Worm (Caenorhabditis elegans) whole organism, mixed stage, embryonic: ENCODE measurements around the gene srd-26.

Source experiments
- M03D4.4 ChIP-seq: sonication (generic microtip); optimal IDR thresholded peaks from 2 replicates; lab custom pipeline; 2017; ENCODE audit warnings: mild to moderate bottlenecking, missing genetic modification characterization, missing compliant biosample characterization
- bed-3 ChIP-seq: fragments of 200-800 bp; sonication (Bioruptor generic); optimal IDR thresholded peaks from 3 replicates; lab custom pipeline; 2018; ENCODE audit warnings: mild to moderate bottlenecking, missing genetic modification characterization, moderate library complexity, missing compliant biosample characterization
- blmp-1 ChIP-seq: fragments of 150-350 bp; optimal IDR thresholded peaks from 2 replicates; lab custom pipeline; 2014; ENCODE audit warnings: missing biosample characterization, missing genetic modification characterization
- ceh-39 ChIP-seq: fragments of 150-350 bp; optimal IDR thresholded peaks from 2 replicates; lab custom pipeline; 2014; ENCODE audit warnings: missing biosample characterization, missing genetic modification characterization
- ceh-43 ChIP-seq: fragments of 200-800 bp; sonication (Bioruptor generic); optimal IDR thresholded peaks from 2 replicates; lab custom pipeline; 2018; ENCODE audit warnings: mild to moderate bottlenecking, missing genetic modification characterization, moderate library complexity, missing compliant biosample characterization
- ceh-83 ChIP-seq: fragments of 200-800 bp; sonication (Bioruptor generic); optimal IDR thresholded peaks from 2 replicates; lab custom pipeline; 2018; ENCODE audit warnings: mild to moderate bottlenecking, missing genetic modification characterization, missing compliant biosample characterization
- ces-1 ChIP-seq: fragments of 150-350 bp; optimal IDR thresholded peaks from 2 replicates; lab custom pipeline; 2014; ENCODE audit warnings: missing biosample characterization, missing genetic modification reagents, missing genetic modification characterization
- cnd-1 ChIP-seq: fragments of 200-800 bp; sonication (Bioruptor generic); optimal IDR thresholded peaks from 2 replicates; lab custom pipeline; 2018; ENCODE audit warnings: mild to moderate bottlenecking, missing genetic modification characterization, missing compliant biosample characterization
- drap-1 ChIP-seq: fragments of 200-800 bp; sonication (Bioruptor generic); optimal IDR thresholded peaks from 3 replicates; lab custom pipeline; 2018; ENCODE audit warnings: mild to moderate bottlenecking, missing genetic modification characterization, missing compliant biosample characterization
- flh-1 ChIP-seq: fragments of 200-800 bp; sonication (Bioruptor generic); optimal IDR thresholded peaks from 2 replicates; lab custom pipeline; 2018; ENCODE audit warnings: mild to moderate bottlenecking, missing genetic modification characterization, moderate library complexity, missing compliant biosample characterization
- hlh-1 ChIP-seq: fragments of 150-350 bp; optimal IDR thresholded peaks from 2 replicates; lab custom pipeline; 2014; ENCODE audit warnings: missing biosample characterization, missing genetic modification reagents, missing genetic modification characterization
- lin-13 ChIP-seq: fragments of 150-350 bp; optimal IDR thresholded peaks from 2 replicates; lab custom pipeline; 2014; ENCODE audit warnings: missing biosample characterization, missing genetic modification characterization
- lin-32 ChIP-seq: fragments of 200-800 bp; sonication (Bioruptor generic); optimal IDR thresholded peaks from 2 replicates; lab custom pipeline; 2018; ENCODE audit warnings: mild to moderate bottlenecking, missing genetic modification characterization, missing compliant biosample characterization
- lsy-2 ChIP-seq: fragments of 150-350 bp; optimal IDR thresholded peaks from 2 replicates; lab custom pipeline; 2014; ENCODE audit warnings: missing biosample characterization, missing genetic modification characterization
- mep-1 ChIP-seq: fragments of 150-350 bp; optimal IDR thresholded peaks from 2 replicates; lab custom pipeline; 2017; ENCODE audit warnings: missing biosample characterization, missing genetic modification reagents, missing genetic modification characterization, inconsistent platforms
- nhr-12 ChIP-seq: fragments of 150-350 bp; optimal IDR thresholded peaks from 2 replicates; lab custom pipeline; 2014; ENCODE audit warnings: missing biosample characterization, missing genetic modification characterization
- nhr-2 ChIP-seq: fragments of 150-350 bp; optimal IDR thresholded peaks from 2 replicates; lab custom pipeline; 2014; ENCODE audit warnings: missing biosample characterization, missing genetic modification characterization
- nhr-237 ChIP-seq: fragments of 150-350 bp; optimal IDR thresholded peaks from 2 replicates; lab custom pipeline; 2014; ENCODE audit warnings: missing biosample characterization, missing genetic modification characterization
- nhr-76 ChIP-seq: sonication (generic microtip); optimal IDR thresholded peaks from 2 replicates; lab custom pipeline; 2017; ENCODE audit warnings: missing biosample characterization, missing genetic modification characterization
- pha-4 ChIP-seq: fragments of 150-350 bp; optimal IDR thresholded peaks from 2 replicates; lab custom pipeline; 2018; ENCODE audit warnings: missing biosample characterization, missing genetic modification reagents, missing genetic modification characterization
- sem-2 ChIP-seq: fragments of 200-800 bp; sonication (Bioruptor generic); optimal IDR thresholded peaks from 2 replicates; lab custom pipeline; 2018; ENCODE audit warnings: mild to moderate bottlenecking, missing genetic modification characterization, missing compliant biosample characterization
- snpc-4 ChIP-seq: fragments of 150-350 bp; optimal IDR thresholded peaks from 2 replicates; lab custom pipeline; 2014; ENCODE audit warnings: missing biosample characterization, missing genetic modification characterization
- sptf-1 ChIP-seq: sonication (generic microtip); optimal IDR thresholded peaks from 2 replicates; lab custom pipeline; 2017; ENCODE audit warnings: mild to moderate bottlenecking, missing genetic modification characterization, moderate library complexity, missing compliant biosample characterization
- tbx-8 ChIP-seq: fragments of 200-800 bp; sonication (Bioruptor generic); optimal IDR thresholded peaks from 2 replicates; lab custom pipeline; 2018; ENCODE audit warnings: mild to moderate bottlenecking, missing genetic modification characterization, moderate library complexity, missing compliant biosample characterization
- unc-120 ChIP-seq: sonication (generic microtip); optimal IDR thresholded peaks from 2 replicates; lab custom pipeline; 2017; ENCODE audit warnings: missing genetic modification characterization, missing compliant biosample characterization; ENCODE audit not compliant: poor library complexity, severe bottlenecking
- unc-62 ChIP-seq: fragments of 150-350 bp; optimal IDR thresholded peaks from 2 replicates; lab custom pipeline; 2014; ENCODE audit warnings: missing biosample characterization, missing genetic modification reagents, missing genetic modification characterization
- zip-8 ChIP-seq: fragments of 150-350 bp; optimal IDR thresholded peaks from 2 replicates; lab custom pipeline; 2014; ENCODE audit warnings: missing biosample characterization, missing genetic modification characterization
- ztf-11 ChIP-seq: fragments of 150-350 bp; optimal IDR thresholded peaks from 2 replicates; lab custom pipeline; 2014; ENCODE audit warnings: missing biosample characterization, missing genetic modification characterization

Gene srd-26

ce11 chrV:14177657-14178129, 14.9 kb upstream of the srd-26 start, which contains the start of gene ceh-74:
Gene ceh-74 (plus strand): TSS chrV:14178079.
- TF ChIP-seq ceh-83 (GFP tag; lab: Kevin White, UChicago) (no peak), mep-1 (tag; lab: Kevin White, UChicago) (peak; percentile 32), ztf-11 (no peak)

ce11 chrV:14176572-14176971, 13.8 kb upstream of the srd-26 start:
- no peak for TF ChIP-seq drap-1
- TF ChIP-seq sptf-1: no peak
- TF ChIP-seq sem-2 (GFP tag; lab: Kevin White, UChicago): no peak
- TF ChIP-seq zip-8 (tag; lab: Kevin White, UChicago): no peak
- TF ChIP-seq lsy-2 (tag; lab: Kevin White, UChicago): no peak
- no peak for TF ChIP-seq ztf-11
- no peak for TF ChIP-seq unc-120 (tag; lab: Kevin White, UChicago)
- no peak for TF ChIP-seq snpc-4 (tag; lab: Kevin White, UChicago)
- no peak for TF ChIP-seq nhr-237 (tag; lab: Kevin White, UChicago)
- TF ChIP-seq M03D4.4 (tag; lab: Kevin White, UChicago): no peak
- TF ChIP-seq pha-4 (tag; lab: Kevin White, UChicago): no peak
- TF ChIP-seq flh-1: no peak
- TF ChIP-seq tbx-8 (GFP tag; lab: Kevin White, UChicago): no peak
- no peak for TF ChIP-seq bed-3 (GFP tag; lab: Kevin White, UChicago)
- TF ChIP-seq cnd-1: no peak
- TF ChIP-seq ces-1 (GFP tag; lab: Kevin White, UChicago): no peak

- TF ChIP-seq zip-8 (tag; lab: Kevin White, UChicago): peak; percentile 85
- TF ChIP-seq mep-1 (tag; lab: Kevin White, UChicago): no peak
- TF ChIP-seq bed-3 (GFP tag; lab: Kevin White, UChicago): no peak
- TF ChIP-seq lin-13 (tag; lab: Kevin White, UChicago): no peak
- TF ChIP-seq nhr-2 (tag; lab: Kevin White, UChicago): no peak
- TF ChIP-seq sem-2 (GFP tag; lab: Kevin White, UChicago): no peak
- TF ChIP-seq lin-32 (GFP tag; lab: Kevin White, UChicago): no peak
Observed at ce11 chrV:14175216-14175615, 12.4 kb upstream of the srd-26 start, which contains the start of gene cest-2.2. Gene cest-2.2 (minus strand): TSS chrV:14175355.

ce11 chrV:14171284-14171683, 8.5 kb upstream of the srd-26 start, which contains the start of gene cest-2.1:
Gene cest-2.1 (minus strand): TSS chrV:14171481.
- TF ChIP-seq blmp-1 (tag; lab: Kevin White, UChicago) (no peak), ceh-39 (tag; lab: Kevin White, UChicago) (no peak), unc-120 (tag; lab: Kevin White, UChicago) (no peak), drap-1 (no peak), flh-1 (no peak), ztf-11 (no peak), tbx-8 (GFP tag; lab: Kevin White, UChicago) (no peak), M03D4.4 (tag; lab: Kevin White, UChicago) (no peak), lsy-2 (tag; lab: Kevin White, UChicago) (no peak), bed-3 (GFP tag; lab: Kevin White, UChicago) (no peak), sptf-1 (no peak)

ce11 chrV:14167629-14168028, 4.8 kb upstream of the srd-26 start, which contains the start of gene ocam-1:
Gene ocam-1 (minus strand): TSS chrV:14167729.
- TF ChIP-seq pha-4 (tag; lab: Kevin White, UChicago) (no peak), mep-1 (tag; lab: Kevin White, UChicago) (no peak), snpc-4 (tag; lab: Kevin White, UChicago) (no peak), sptf-1 (no peak), flh-1 (no peak), ztf-11 (no peak), ces-1 (GFP tag; lab: Kevin White, UChicago) (no peak), nhr-12 (tag; lab: Kevin White, UChicago) (no peak), ceh-43 (GFP tag; lab: Kevin White, UChicago) (no peak), tbx-8 (GFP tag; lab: Kevin White, UChicago) (no peak), drap-1 (no peak), zip-8 (tag; lab: Kevin White, UChicago) (no peak), nhr-76 (tag; lab: Kevin White, UChicago) (no peak)

ce11 chrV:14166630-14167029, 3.8 kb upstream of the srd-26 start, which contains the start of gene cest-1.1:
Gene cest-1.1 (minus strand): TSS chrV:14166730.
- no peak for TF ChIP-seq hlh-1
- TF ChIP-seq unc-62: no peak
